Worm (Caenorhabditis elegans) whole organism, L4 larva: ENCODE results near the gene ZK177.9.

ENCODE experiments used
- F10B5.3 ChIP-seq: sonication (generic microtip); optimal IDR thresholded peaks from 2 replicates; lab custom pipeline; 2016; ENCODE audit warnings: mild to moderate bottlenecking, missing genetic modification characterization, missing compliant biosample characterization
- F49E8.2 ChIP-seq: sonication (generic microtip); optimal IDR thresholded peaks from 2 replicates; lab custom pipeline; 2016; ENCODE audit warnings: missing compliant biosample characterization, mild to moderate bottlenecking, missing genetic modification characterization, borderline replicate concordance
- Y75B8A.6 ChIP-seq: fragments of 200-800 bp; sonication (Bioruptor generic); IDR thresholded peaks from 2 replicates; pipeline ENCODE4 v1.3.6; 2022; ENCODE audit warnings: missing genetic modification reagents, missing genetic modification characterization, missing compliant biosample characterization
- aha-1 ChIP-seq: fragments of 150-350 bp; peaks from one replicate; lab custom pipeline; 2014; ENCODE audit warnings: missing biosample characterization, missing genetic modification characterization
- ama-1 ChIP-seq: fragments of 150-350 bp; optimal IDR thresholded peaks from 2 replicates; lab custom pipeline; 2014; ENCODE audit warnings: inconsistent platforms, mixed read lengths
- arid-1 ChIP-seq: fragments of 200-800 bp; sonication (Bioruptor generic); conservative IDR thresholded peaks from 2 replicates; pipeline ENCODE4 v1.3.6; 2022; ENCODE audit warnings: missing genetic modification reagents, missing genetic modification characterization, missing compliant biosample characterization
- ceh-32 ChIP-seq: sonication (generic microtip); optimal IDR thresholded peaks from 2 replicates; lab custom pipeline; 2016; ENCODE audit warnings: mild to moderate bottlenecking, missing genetic modification characterization, missing compliant biosample characterization; ENCODE audit not compliant: poor library complexity
- cey-2 ChIP-seq: sonication (generic microtip); optimal IDR thresholded peaks from 3 replicates; lab custom pipeline; 2017; ENCODE audit warnings: missing genetic modification characterization, mild to moderate bottlenecking, missing compliant biosample characterization, antibody characterized with exemption, borderline replicate concordance; ENCODE audit not compliant: insufficient read depth
- ctbp-1 ChIP-seq: fragments of 200-800 bp; sonication (Bioruptor generic); IDR thresholded peaks from 2 replicates; pipeline ENCODE4 v1.3.6; 2022; ENCODE audit warnings: missing genetic modification reagents, missing genetic modification characterization, missing compliant biosample characterization
- dmd-9 ChIP-seq: fragments of 200-800 bp; sonication (Bioruptor generic); IDR thresholded peaks from 2 replicates; pipeline ENCODE4 v1.3.6; 2022; ENCODE audit warnings: missing genetic modification reagents, missing genetic modification characterization, missing compliant biosample characterization
- duxl-1 ChIP-seq: sonication (generic microtip); optimal IDR thresholded peaks from 2 replicates; lab custom pipeline; 2016; ENCODE audit warnings: mild to moderate bottlenecking, missing genetic modification characterization, moderate library complexity, missing compliant biosample characterization; ENCODE audit not compliant: poor library complexity
- egl-43 ChIP-seq: fragments of 200-800 bp; sonication (Bioruptor generic); IDR thresholded peaks from 2 replicates; pipeline ENCODE4 v1.3.6; 2022; ENCODE audit warnings: missing genetic modification reagents, missing genetic modification characterization, missing compliant biosample characterization
- hif-1 ChIP-seq, 2 experiments: sonication (generic microtip); optimal IDR thresholded peaks; 2 replicates each; lab custom pipeline; 2016 to 2017; ENCODE audit warnings: missing compliant biosample characterization in 2 of 2, missing genetic modification characterization in 2 of 2, missing genetic modification reagents in 2 of 2, missing genotype in 2 of 2, mild to moderate bottlenecking in 1 of 2
- hlh-11 ChIP-seq: fragments of 200-800 bp; sonication (Bioruptor generic); optimal IDR thresholded peaks from 2 replicates; lab custom pipeline; 2018; ENCODE audit warnings: mild to moderate bottlenecking, missing genetic modification characterization, missing compliant biosample characterization
- hlh-30 ChIP-seq: sonication (generic microtip); optimal IDR thresholded peaks from 2 replicates; lab custom pipeline; 2017; ENCODE audit warnings: antibody characterized with exemption, mild to moderate bottlenecking, missing genetic modification characterization, missing compliant biosample characterization; ENCODE audit not compliant: insufficient read depth
- hmg-1.1 ChIP-seq: fragments of 200-800 bp; sonication (Bioruptor generic); IDR thresholded peaks from 2 replicates; pipeline ENCODE4 v1.3.6; 2022; ENCODE audit warnings: missing genetic modification reagents, missing genetic modification characterization, missing compliant biosample characterization
- jun-1 ChIP-seq: fragments of 150-350 bp; optimal IDR thresholded peaks from 2 replicates; lab custom pipeline; 2014; ENCODE audit warnings: missing biosample characterization, missing genetic modification reagents, missing genetic modification characterization
- lin-1 ChIP-seq: fragments of 200-800 bp; sonication (Bioruptor generic); IDR thresholded peaks from 2 replicates; pipeline ENCODE4 v1.3.6; 2022; ENCODE audit warnings: missing genetic modification reagents, missing genetic modification characterization, missing compliant biosample characterization
- lin-15B ChIP-seq: fragments of 150-350 bp; sonication (generic microtip); optimal IDR thresholded peaks from 3 replicates; lab custom pipeline; 2014; ENCODE audit warnings: missing biosample characterization, missing genetic modification characterization
- lin-29 ChIP-seq: fragments of 200-800 bp; sonication (Bioruptor generic); IDR thresholded peaks from 2 replicates; pipeline ENCODE4 v1.3.6; 2022; ENCODE audit warnings: missing genetic modification reagents, missing genetic modification characterization, missing compliant biosample characterization
- lin-38 ChIP-seq: fragments of 200-800 bp; sonication (Bioruptor generic); IDR thresholded peaks from 2 replicates; pipeline ENCODE4 v1.3.6; 2022; ENCODE audit warnings: missing genetic modification reagents, missing genetic modification characterization, missing compliant biosample characterization
- lin-39 ChIP-seq: fragments of 150-350 bp; optimal IDR thresholded peaks from 2 replicates; lab custom pipeline; 2014; ENCODE audit warnings: missing biosample characterization, missing genetic modification reagents, missing genetic modification characterization
- lir-3 ChIP-seq: sonication (generic microtip); optimal IDR thresholded peaks from 2 replicates; lab custom pipeline; 2016; ENCODE audit warnings: mild to moderate bottlenecking, missing genetic modification characterization, missing compliant biosample characterization
- lsy-2 ChIP-seq, 2 experiments: fragments of 150-350 bp in 1 of 2; sonication (generic microtip) in 1 of 2; optimal IDR thresholded peaks; 2 replicates each; lab custom pipeline; 2014 to 2017; ENCODE audit warnings: missing biosample characterization in 2 of 2, missing genetic modification characterization in 2 of 2
- madf-5 ChIP-seq, 2 experiments: fragments of 200-800 bp; sonication (Bioruptor generic); IDR thresholded peaks; 2 replicates each; pipeline ENCODE4 v1.3.6; 2022; ENCODE audit warnings: missing compliant biosample characterization in 2 of 2, missing genetic modification characterization in 2 of 2
- madf-9 ChIP-seq: fragments of 200-800 bp; sonication (Bioruptor generic); conservative IDR thresholded peaks from 2 replicates; pipeline ENCODE4 v1.3.6; 2022; ENCODE audit warnings: missing genetic modification reagents, missing genetic modification characterization, missing compliant biosample characterization
- mdl-1 ChIP-seq, 2 experiments: fragments of 150-350 bp in 1 of 2; sonication (generic microtip) in 1 of 2; optimal IDR thresholded peaks; 2 replicates each; lab custom pipeline; 2014 to 2017; ENCODE audit warnings: missing biosample characterization in 2 of 2, missing genetic modification characterization in 2 of 2
- mep-1 ChIP-seq: fragments of 150-350 bp; sonication (generic microtip); optimal IDR thresholded peaks from 3 replicates; lab custom pipeline; 2014; ENCODE audit warnings: missing biosample characterization, missing genetic modification characterization
- mes-2 ChIP-seq: sonication (generic microtip); optimal IDR thresholded peaks from 2 replicates; lab custom pipeline; 2016; ENCODE audit warnings: missing genotype, mild to moderate bottlenecking, missing genetic modification characterization, missing compliant biosample characterization; ENCODE audit not compliant: poor library complexity, severe bottlenecking
- mxl-2 ChIP-seq: fragments of 200-800 bp; sonication (Bioruptor generic); conservative IDR thresholded peaks from 2 replicates; pipeline ENCODE4 v1.3.6; 2022; ENCODE audit warnings: missing genetic modification reagents, missing genetic modification characterization, missing compliant biosample characterization
- mxl-3 ChIP-seq: fragments of 200-800 bp; sonication (Bioruptor generic); optimal IDR thresholded peaks from 2 replicates; lab custom pipeline; 2018; ENCODE audit warnings: mild to moderate bottlenecking, missing genetic modification characterization, missing compliant biosample characterization
- nhr-10 ChIP-seq: fragments of 150-350 bp; optimal IDR thresholded peaks from 2 replicates; lab custom pipeline; 2014; ENCODE audit warnings: missing biosample characterization, missing genetic modification characterization
- nhr-102 ChIP-seq: sonication (generic microtip); optimal IDR thresholded peaks from 2 replicates; lab custom pipeline; 2016; ENCODE audit warnings: mild to moderate bottlenecking, missing genetic modification characterization, moderate library complexity, missing compliant biosample characterization
- nhr-111 ChIP-seq: fragments of 200-800 bp; sonication (Bioruptor generic); optimal IDR thresholded peaks from 2 replicates; lab custom pipeline; 2018; ENCODE audit warnings: mild to moderate bottlenecking, missing genetic modification characterization, missing compliant biosample characterization
- nhr-28 ChIP-seq: fragments of 150-350 bp; optimal IDR thresholded peaks from 2 replicates; lab custom pipeline; 2014; ENCODE audit warnings: missing biosample characterization, missing genetic modification characterization
- nhr-77 ChIP-seq: fragments of 150-350 bp; optimal IDR thresholded peaks from 2 replicates; lab custom pipeline; 2014; ENCODE audit warnings: missing biosample characterization, missing genetic modification characterization
- pha-4 ChIP-seq, 2 experiments: fragments of 150-350 bp in 1 of 2; fragments of 200-800 bp in 1 of 2; sonication (Bioruptor generic) in 1 of 2; IDR thresholded peaks in 1 of 2; optimal IDR thresholded peaks in 1 of 2; 2 replicates each; pipeline versions ENCODE4 v1.3.6 to Lab custom; 2014 to 2022; ENCODE audit warnings: missing genetic modification characterization in 2 of 2, missing genetic modification reagents in 2 of 2, missing biosample characterization in 1 of 2, missing compliant biosample characterization in 1 of 2
- php-3 ChIP-seq: fragments of 200-800 bp; sonication (Bioruptor generic); IDR thresholded peaks from 2 replicates; pipeline ENCODE4 v1.3.6; 2022; ENCODE audit warnings: missing genetic modification reagents, missing genetic modification characterization, missing compliant biosample characterization
- pqm-1 ChIP-seq: sonication (generic microtip); optimal IDR thresholded peaks from 2 replicates; lab custom pipeline; 2017; ENCODE audit warnings: missing biosample characterization, missing genetic modification characterization
- rbr-2 ChIP-seq: sonication (generic microtip); optimal IDR thresholded peaks from 2 replicates; lab custom pipeline; 2016; ENCODE audit warnings: missing genotype, missing genetic modification characterization, missing compliant biosample characterization
- sdz-12 ChIP-seq: fragments of 200-800 bp; sonication (Bioruptor generic); optimal IDR thresholded peaks from 2 replicates; lab custom pipeline; 2018; ENCODE audit warnings: mild to moderate bottlenecking, missing genetic modification characterization, missing compliant biosample characterization
- set-16 ChIP-seq: fragments of 200-800 bp; sonication (Bioruptor generic); IDR thresholded peaks from 2 replicates; pipeline ENCODE4 v1.3.6; 2022; ENCODE audit warnings: missing genetic modification reagents, missing genetic modification characterization, missing compliant biosample characterization
- tra-1 ChIP-seq: fragments of 200-800 bp; sonication (Bioruptor generic); IDR thresholded peaks from 2 replicates; pipeline ENCODE4 v1.3.6; 2022; ENCODE audit warnings: missing genetic modification reagents, missing genetic modification characterization, missing compliant biosample characterization
- unc-39 ChIP-seq: sonication (generic microtip); optimal IDR thresholded peaks from 2 replicates; lab custom pipeline; 2017; ENCODE audit warnings: missing biosample characterization, missing genetic modification characterization
- unc-62 ChIP-seq, 3 experiments: fragments of 150-350 bp in 1 of 3; sonication (generic microtip); optimal IDR thresholded peaks in 2 of 3; peaks in 1 of 3; 1 replicate in 1 of 3; 2 replicates in 2 of 3; lab custom pipeline; 2014 to 2017; ENCODE audit warnings: missing biosample characterization in 3 of 3, missing genetic modification characterization in 3 of 3, missing genetic modification reagents in 3 of 3, missing genotype in 1 of 3
- vab-7 ChIP-seq: fragments of 200-800 bp; sonication (Bioruptor generic); IDR thresholded peaks from 2 replicates; pipeline ENCODE4 v1.3.6; 2022; ENCODE audit warnings: missing genetic modification reagents, missing genetic modification characterization, missing compliant biosample characterization
- zip-11 ChIP-seq: fragments of 200-800 bp; sonication (Bioruptor generic); IDR thresholded peaks from 2 replicates; pipeline ENCODE4 v1.3.6; 2022; ENCODE audit warnings: missing genetic modification characterization, missing compliant biosample characterization
- ztf-7 ChIP-seq: fragments of 150-350 bp; optimal IDR thresholded peaks from 2 replicates; lab custom pipeline; 2014; ENCODE audit warnings: missing biosample characterization, missing genetic modification characterization

The ZK177.9 gene

ce11 chrII:5544145-5544515, 26.6 kb upstream of the ZK177.9 start (continued):
- peak in 1 of 2 experiments; percentile 45 for TF ChIP-seq mdl-1 (tag; optimal IDR thresholded peaks at IDR 0.05; lab: Kevin White, UChicago)
- TF ChIP-seq Y75B8A.6 (GFP tag; lab: Robert Waterston, UW), result no peak
- TF ChIP-seq lin-15B, result no peak
- TF ChIP-seq madf-9 (GFP tag; lab: Robert Waterston, UW), result peak; percentile 63; the same call in 1 of the 2 replicates
- TF ChIP-seq nhr-10 (tag; lab: Kevin White, UChicago), result peak; percentile 72
- no peak for TF ChIP-seq lir-3 (tag; lab: Kevin White, UChicago)
- no peak for TF ChIP-seq tra-1
- no peak for TF ChIP-seq rbr-2
- TF ChIP-seq nhr-111 (GFP tag; lab: Kevin White, UChicago), result no peak
- TF ChIP-seq sdz-12, result no peak
- TF ChIP-seq F49E8.2 (tag; lab: Kevin White, UChicago), result no peak
- TF ChIP-seq zip-11 (GFP tag; lab: Robert Waterston, UW), result no peak
- peak; percentile 77 for TF ChIP-seq hlh-11 (tag; lab: Kevin White, UChicago)
- peak in 1 of 2 experiments; percentile 34 for TF ChIP-seq hif-1 (tag; optimal IDR thresholded peaks at IDR 0.05; lab: Kevin White, UChicago)
- TF ChIP-seq mxl-2 (GFP tag; lab: Robert Waterston, UW), result peak; percentile 60; the same call in 1 of the 2 replicates
- TF ChIP-seq hlh-30, result peak; percentile 33
- TF ChIP-seq F10B5.3, result no peak
- peak; percentile 59; the same call in 1 of the 2 replicates for TF ChIP-seq lin-1
- TF ChIP-seq lin-38 (GFP tag; lab: Robert Waterston, UW), result 0 out of 2 replicates have a peak, but pooled peaks have one; percentile 4
- no peak for TF ChIP-seq lin-29 (GFP tag; lab: Robert Waterston, UW)
- no peak for TF ChIP-seq madf-5 (GFP tag; IDR thresholded peaks at IDR 0.05; lab: Robert Waterston, UW)
- peak; percentile 46 for TF ChIP-seq duxl-1 (tag; lab: Kevin White, UChicago)
- TF ChIP-seq vab-7, result peak; percentile 61
- TF ChIP-seq ceh-32 (tag; lab: Kevin White, UChicago), result no peak
- peak; percentile 10 for TF ChIP-seq nhr-102 (tag; lab: Kevin White, UChicago)
- peak; percentile 74 for TF ChIP-seq arid-1
- no peak for TF ChIP-seq ztf-7
- TF ChIP-seq aha-1 (tag; lab: Kevin White, UChicago), result peak; percentile 48
- no peak for TF ChIP-seq set-16 (GFP tag; lab: Robert Waterston, UW)
- TF ChIP-seq lin-39 (tag; lab: Kevin White, UChicago), result no peak
- no peak for TF ChIP-seq cey-2 (tag; lab: Kevin White, UChicago)
- 0 out of 2 replicates have a peak, but pooled peaks have one; percentile 17 for TF ChIP-seq ctbp-1
- TF ChIP-seq hmg-1.1 (GFP tag; lab: Robert Waterston, UW), result peak; percentile 8; the same call in 1 of the 2 replicates
- peak; percentile 15 for TF ChIP-seq nhr-77 (tag; lab: Kevin White, UChicago)
- TF ChIP-seq jun-1 (tag; lab: Kevin White, UChicago), result no peak
- no peak for TF ChIP-seq pqm-1
- TF ChIP-seq pha-4 (GFP tag; IDR thresholded peaks at IDR 0.05; lab: Robert Waterston, UW), result peak; percentile 16; the same call in 1 of the 2 replicates
- TF ChIP-seq pha-4 (tag; optimal IDR thresholded peaks at IDR 0.05; lab: Kevin White, UChicago), result no peak
- TF ChIP-seq egl-43 (GFP tag; lab: Robert Waterston, UW), result peak; percentile 65; the same call in 1 of the 2 replicates
- TF ChIP-seq nhr-28 (tag; lab: Kevin White, UChicago), result peak; percentile 71
- TF ChIP-seq mxl-3 (GFP tag; lab: Kevin White, UChicago), result no peak
- no peak for TF ChIP-seq unc-39 (tag; lab: Kevin White, UChicago)
- TF ChIP-seq unc-62 (GFP tag; optimal IDR thresholded peaks at IDR 0.05 in 1 of 2; lab: Kevin White, UChicago), result peak in 1 of 2 experiments; percentile 95
- no peak for TF ChIP-seq unc-62 (tag; optimal IDR thresholded peaks at IDR 0.05; lab: Kevin White, UChicago)
- peak; percentile 36; the same call in 1 of the 2 replicates for TF ChIP-seq php-3 (GFP tag; lab: Robert Waterston, UW)
- peak; percentile 62; the same call in 1 of the 2 replicates for TF ChIP-seq dmd-9 (GFP tag; lab: Robert Waterston, UW)
- peak; percentile 76 for TF ChIP-seq mep-1
- TF ChIP-seq mes-2, result peak; percentile 81
- peak; percentile 0 to 83 for TF ChIP-seq lsy-2 (tag; optimal IDR thresholded peaks at IDR 0.05; lab: Kevin White, UChicago)
- peak; percentile 99 for TF ChIP-seq ama-1 (lab: Kevin White, UChicago)
